Fruit fly (Drosophila melanogaster) whole organism, wandering third instar larva: ENCODE results near the gene CG17440.

Experiments
- Dif ChIP-seq: fragments of 200-275, 200-300 bp; sonication (Bioruptor generic); optimal IDR thresholded peaks from 2 replicates; lab custom pipeline; 2018; ENCODE audit warnings: missing biosample characterization, missing genetic modification characterization; ENCODE audit not compliant: partially characterized antibody
- Hnf4 ChIP-seq: fragments of 200-800 bp; sonication (Bioruptor generic); optimal IDR thresholded peaks from 2 replicates; lab custom pipeline; 2016; ENCODE audit warnings: missing biosample characterization, mild to moderate bottlenecking, missing genetic modification characterization
- Hr78 ChIP-seq: fragments of >200 bp; optimal IDR thresholded peaks from 2 replicates; lab custom pipeline; 2017; ENCODE audit warnings: missing biosample characterization, missing genetic modification characterization
- Myc ChIP-seq: fragments of >200 bp; optimal IDR thresholded peaks from 2 replicates; lab custom pipeline; 2017
- br ChIP-seq: fragments of 200-800 bp; sonication (Bioruptor generic); optimal IDR thresholded peaks from 2 replicates; lab custom pipeline; 2016; ENCODE audit warnings: missing biosample characterization, missing genetic modification characterization
- ey ChIP-seq: fragments of 200-800 bp; sonication (Bioruptor generic); optimal IDR thresholded peaks from 2 replicates; lab custom pipeline; 2016; ENCODE audit warnings: missing biosample characterization, missing genetic modification characterization
- fru ChIP-seq: fragments of 200-800 bp; sonication (Bioruptor generic); optimal IDR thresholded peaks from 3 replicates; lab custom pipeline; 2016; ENCODE audit warnings: missing biosample characterization, mild to moderate bottlenecking, missing genetic modification characterization
- h ChIP-seq: fragments of 200-800 bp; sonication (Bioruptor generic); optimal IDR thresholded peaks from 3 replicates; lab custom pipeline; 2016; ENCODE audit warnings: missing biosample characterization, mild to moderate bottlenecking, missing genetic modification characterization
- psq ChIP-seq: fragments of 200-800 bp; sonication (Bioruptor generic); optimal IDR thresholded peaks from 3 replicates; lab custom pipeline; 2017; ENCODE audit warnings: missing biosample characterization, mild to moderate bottlenecking, missing genetic modification characterization, moderate library complexity
- usp ChIP-seq: fragments of >200 bp; optimal IDR thresholded peaks from 2 replicates; lab custom pipeline; 2017; ENCODE audit warnings: missing biosample characterization, missing genetic modification characterization
- woc ChIP-seq: sonication (Bioruptor generic); optimal IDR thresholded peaks from 2 replicates; lab custom pipeline; 2016; ENCODE audit warnings: missing biosample characterization, mild to moderate bottlenecking, missing genetic modification characterization

DNA sequence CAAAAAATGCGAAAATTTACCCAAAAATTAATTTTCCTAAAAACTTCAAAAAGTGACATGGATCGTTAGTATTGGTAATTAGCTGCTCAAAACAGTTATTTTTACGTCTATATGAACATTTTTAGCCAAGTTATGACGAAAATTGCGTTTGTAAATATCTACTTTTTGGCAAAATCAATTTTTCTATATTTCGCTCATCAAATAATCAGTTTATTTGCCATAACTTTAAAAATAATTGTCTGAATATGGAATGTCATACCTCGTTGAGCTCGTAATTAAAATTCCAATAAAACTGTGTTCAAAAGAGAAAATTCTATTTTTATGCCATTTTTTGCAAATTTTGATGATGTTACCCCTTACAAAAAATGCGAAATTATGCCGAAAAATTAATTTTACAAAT lies 26.8 kb upstream of the CG17440 start:
- no peak for TF ChIP-seq h (GFP tag; lab: Kevin White, UChicago)
- TF ChIP-seq woc (GFP tag; lab: Kevin White, UChicago) = no peak
- TF ChIP-seq Myc (lab: Kevin White, UChicago) = no peak
- TF ChIP-seq ey = no peak
- TF ChIP-seq Dif (GFP tag; lab: Kevin White, UChicago) = no peak
- no peak for TF ChIP-seq Hnf4 (GFP tag; lab: Kevin White, UChicago)
- no peak for TF ChIP-seq Hr78 (GFP tag; lab: Kevin White, UChicago)
- no peak for TF ChIP-seq fru
- TF ChIP-seq br (GFP tag; lab: Kevin White, UChicago) = no peak
- TF ChIP-seq psq (GFP tag; lab: Kevin White, UChicago) = no peak
- TF ChIP-seq usp = no peak
